Worm (Caenorhabditis elegans) whole organism, late embryonic: ENCODE measurements around the gene dgk-5.

ENCODE experiments used
- F13H6.1 ChIP-seq: sonication (generic microtip); optimal IDR thresholded peaks from 2 replicates; lab custom pipeline; 2016; ENCODE audit warnings: missing genetic modification characterization, missing compliant biosample characterization
- Y22D7AL.16 ChIP-seq: sonication (generic microtip); optimal IDR thresholded peaks from 2 replicates; lab custom pipeline; 2016; ENCODE audit warnings: missing genetic modification characterization, missing compliant biosample characterization
- ceh-2 ChIP-seq: sonication (generic microtip); optimal IDR thresholded peaks from 2 replicates; lab custom pipeline; 2016; ENCODE audit warnings: missing genotype, missing genetic modification characterization, missing compliant biosample characterization
- ceh-9 ChIP-seq: sonication (generic microtip); optimal IDR thresholded peaks from 2 replicates; lab custom pipeline; 2016; ENCODE audit warnings: mild to moderate bottlenecking, missing genetic modification characterization, inconsistent platforms, missing compliant biosample characterization
- dmd-4 ChIP-seq: sonication (generic microtip); optimal IDR thresholded peaks from 2 replicates; lab custom pipeline; 2016; ENCODE audit warnings: borderline replicate concordance, missing genetic modification characterization, missing compliant biosample characterization
- fkh-10 ChIP-seq: fragments of 150-350 bp; optimal IDR thresholded peaks from 2 replicates; lab custom pipeline; 2014; ENCODE audit warnings: missing biosample characterization, missing genetic modification reagents, missing genetic modification characterization
- hlh-13 ChIP-seq: fragments of 200-800 bp; sonication (Bioruptor generic); optimal IDR thresholded peaks from 2 replicates; lab custom pipeline; 2018; ENCODE audit warnings: mild to moderate bottlenecking, missing genetic modification characterization, missing compliant biosample characterization
- nfya-1 ChIP-seq: sonication (generic microtip); optimal IDR thresholded peaks from 2 replicates; lab custom pipeline; 2017; ENCODE audit warnings: missing genetic modification characterization, mild to moderate bottlenecking, missing compliant biosample characterization, antibody characterized with exemption, moderate library complexity
- pag-3 ChIP-seq: sonication (generic microtip); optimal IDR thresholded peaks from 2 replicates; lab custom pipeline; 2016; ENCODE audit warnings: missing compliant biosample characterization, missing genetic modification characterization, borderline replicate concordance
- pqm-1 ChIP-seq: sonication (generic microtip); optimal IDR thresholded peaks from 2 replicates; lab custom pipeline; 2016; ENCODE audit warnings: missing genetic modification characterization, missing compliant biosample characterization
- ref-2 ChIP-seq: sonication (generic microtip); optimal IDR thresholded peaks from 2 replicates; lab custom pipeline; 2016; ENCODE audit warnings: missing genetic modification characterization, missing compliant biosample characterization
- sdc-2 ChIP-seq: sonication (generic microtip); optimal IDR thresholded peaks from 2 replicates; lab custom pipeline; 2016; ENCODE audit warnings: missing genotype, missing genetic modification characterization, missing compliant biosample characterization

DNA sequence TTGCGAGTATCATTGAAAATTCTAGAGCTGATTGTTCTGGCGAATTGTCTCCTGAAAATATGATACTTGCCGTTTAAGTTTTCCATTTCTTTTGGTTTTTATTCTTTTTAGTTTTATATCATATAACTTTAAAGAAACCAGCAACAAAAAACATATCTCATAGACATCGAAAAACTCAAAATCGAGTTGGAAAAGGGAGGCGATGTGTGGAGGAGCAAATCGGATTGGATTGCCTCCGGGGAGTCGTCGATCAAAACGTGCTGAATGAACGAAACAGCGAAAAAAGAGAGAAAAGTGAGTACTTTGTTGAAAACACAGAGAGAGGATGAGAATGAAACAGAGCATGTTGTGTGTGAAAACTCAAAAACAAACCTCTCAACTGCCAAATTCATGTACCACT lies 26.3 kb upstream of the dgk-5 start:
- TF ChIP-seq ref-2 (tag; lab: Kevin White, UChicago) (no peak), F13H6.1 (tag; lab: Kevin White, UChicago) (no peak), dmd-4 (tag; lab: Kevin White, UChicago) (no peak), ceh-9 (no peak), hlh-13 (GFP tag; lab: Kevin White, UChicago) (no peak), pqm-1 (tag; lab: Kevin White, UChicago) (no peak), nfya-1 (tag; lab: Kevin White, UChicago) (no peak), ceh-2 (no peak), sdc-2 (tag; lab: Kevin White, UChicago) (no peak), Y22D7AL.16 (tag; lab: Kevin White, UChicago) (no peak), pag-3 (tag; lab: Kevin White, UChicago) (no peak), fkh-10 (GFP tag; lab: Kevin White, UChicago) (no peak)
